Worm (Caenorhabditis elegans): ENCODE measurements around the gene F56C9.3.

F56C9.3 gene

ce11 chrIII:7314473-7314872, 3.4 kb downstream of the F56C9.3 start:
- TF ChIP-seq nhr-90 (tag; optimal IDR thresholded peaks at IDR 0.05; ENCODE audit: poor library complexity) (no peak), sup-37 (GFP tag; optimal IDR thresholded peaks at IDR 0.05) (no peak), mab-9 (GFP tag; IDR thresholded peaks at IDR 0.05) (no peak), unc-30 (tag; optimal IDR thresholded peaks at IDR 0.05) (no peak), nhr-47 (tag; optimal IDR thresholded peaks at IDR 0.05) (no peak), ama-1 (optimal IDR thresholded peaks at IDR 0.05) (no peak), unc-62 (GFP tag; optimal IDR thresholded peaks at IDR 0.05) (no peak), ceh-90 (tag; optimal IDR thresholded peaks at IDR 0.05) (no peak), fkh-4 (tag; optimal IDR thresholded peaks at IDR 0.05; ENCODE audit: borderline replicate concordance) (no peak), nhr-12 (tag; optimal IDR thresholded peaks at IDR 0.05) (no peak), tlp-1 (tag; optimal IDR thresholded peaks at IDR 0.05) (no peak), aha-1 (tag; optimal IDR thresholded peaks at IDR 0.05) (no peak)

- TF ChIP-seq alr-1 (tag; optimal IDR thresholded peaks at IDR 0.05; ENCODE audit: borderline replicate concordance): no peak
- peak; percentile 14 for TF ChIP-seq elt-2 (tag; optimal IDR thresholded peaks at IDR 0.05)
Measured at ce11 chrIII:7314927-7315547, 3.9 kb downstream of the F56C9.3 start, which contains the start of gene nspg-6. TSS of gene nspg-6 (minus strand) at chrIII:7314977.

- no peak for TF ChIP-seq efl-1 (optimal IDR thresholded peaks at IDR 0.05)
- peak in 1 of 2 experiments; percentile 47 for TF ChIP-seq efl-1 (GFP tag; optimal IDR thresholded peaks at IDR 0.05 in 1 of 2)
- TF ChIP-seq sup-37 (GFP tag; optimal IDR thresholded peaks at IDR 0.05): no peak
- TF ChIP-seq C04F5.9 (tag; optimal IDR thresholded peaks at IDR 0.05): no peak
- no peak for TF ChIP-seq elt-2 (tag; optimal IDR thresholded peaks at IDR 0.05)
- TF ChIP-seq elt-3 (tag; optimal IDR thresholded peaks at IDR 0.05): no peak
Measured at ce11 chrIII:7317354-7317753, 6.3 kb downstream of the F56C9.3 start.

ce11 chrIII:7319390-7319789, 8.3 kb downstream of the F56C9.3 start, which contains the start of gene F56C9.8:
TSS of gene F56C9.8 (minus strand) at chrIII:7319509.
- TF ChIP-seq aly-2 (tag; optimal IDR thresholded peaks at IDR 0.05): no peak
- no peak for TF ChIP-seq unc-30 (tag; optimal IDR thresholded peaks at IDR 0.05)
- TF ChIP-seq efl-1 (optimal IDR thresholded peaks at IDR 0.05): no peak
- TF ChIP-seq efl-1 (GFP tag; optimal IDR thresholded peaks at IDR 0.05 in 1 of 2): peak in 1 of 2 experiments; percentile 90
- TF ChIP-seq egl-27 (tag; optimal IDR thresholded peaks at IDR 0.05): no peak
- TF ChIP-seq unc-98 (GFP tag; IDR thresholded peaks at IDR 0.05): no peak
- no peak for TF ChIP-seq unc-62 (GFP tag; optimal IDR thresholded peaks at IDR 0.05)

- TF ChIP-seq tbx-2 (tag; optimal IDR thresholded peaks at IDR 0.05) (peak; percentile 24), sox-4 (tag; optimal IDR thresholded peaks at IDR 0.05) (no peak), elt-2 (tag; optimal IDR thresholded peaks at IDR 0.05) (peak; percentile 40), lin-35 (GFP tag; optimal IDR thresholded peaks at IDR 0.05) (peak in 1 of 2 experiments; percentile 12), efl-3 (GFP tag; optimal IDR thresholded peaks at IDR 0.05) (no peak), nhr-71 (tag; optimal IDR thresholded peaks at IDR 0.05) (peak; percentile 5), lin-14 (GFP tag; optimal IDR thresholded peaks at IDR 0.05) (peak; percentile 52), lsy-2 (tag; optimal IDR thresholded peaks at IDR 0.05) (peak in 1 of 2 experiments; percentile 12)
Measured at ce11 chrIII:7322018-7322417, 10.9 kb downstream of the F56C9.3 start.

ce11 chrIII:7323331-7323730, 12.2 kb downstream of the F56C9.3 start:
- TF ChIP-seq nhr-12 (tag; optimal IDR thresholded peaks at IDR 0.05): no peak
- no peak for TF ChIP-seq lsy-2 (tag; optimal IDR thresholded peaks at IDR 0.05)
- no peak for TF ChIP-seq tlp-1 (tag; optimal IDR thresholded peaks at IDR 0.05)
- no peak for TF ChIP-seq dpl-1 (GFP tag; optimal IDR thresholded peaks at IDR 0.05)
- no peak for TF ChIP-seq unc-98 (GFP tag; IDR thresholded peaks at IDR 0.05)
- TF ChIP-seq lin-13 (GFP tag; optimal IDR thresholded peaks at IDR 0.05): no peak
- TF ChIP-seq nhr-19 (GFP tag; conservative IDR thresholded peaks at IDR 0.05): no peak
- TF ChIP-seq ceh-82 (tag; optimal IDR thresholded peaks at IDR 0.05): no peak
- no peak for TF ChIP-seq pax-3 (tag; optimal IDR thresholded peaks at IDR 0.05)

All from whole organism, L1 larva.